Worm (Caenorhabditis elegans) whole organism, young adult: ENCODE results near the gene syd-9.

ENCODE experiments used
- B0261.1 ChIP-seq: sonication (generic microtip); optimal IDR thresholded peaks from 2 replicates; lab custom pipeline; 2016; ENCODE audit warnings: mild to moderate bottlenecking, missing genetic modification characterization, moderate library complexity, missing compliant biosample characterization
- C17E4.6 ChIP-seq: fragments of 200-800 bp; sonication (Bioruptor generic); IDR thresholded peaks from 2 replicates; pipeline ENCODE4 v1.3.6; 2022; ENCODE audit warnings: missing genetic modification reagents, missing genetic modification characterization, missing compliant biosample characterization
- attf-6 ChIP-seq: fragments of 200-800 bp; sonication (Bioruptor generic); IDR thresholded peaks from 2 replicates; pipeline ENCODE4 v1.3.6; 2022; ENCODE audit warnings: missing genetic modification reagents, missing genetic modification characterization, missing compliant biosample characterization
- cebp-1 ChIP-seq, 2 experiments: fragments of 200-800 bp in 1 of 2; sonication (Bioruptor generic) in 1 of 2; sonication (generic microtip) in 1 of 2; IDR thresholded peaks in 1 of 2; optimal IDR thresholded peaks in 1 of 2; 2 replicates each; pipeline versions ENCODE4 v1.3.6 to Lab custom; 2017 to 2022; ENCODE audit warnings: missing compliant biosample characterization in 2 of 2, missing genetic modification characterization in 2 of 2, mild to moderate bottlenecking in 1 of 2, missing genetic modification reagents in 1 of 2, moderate library complexity in 1 of 2
- ceh-91 ChIP-seq: fragments of 200-800 bp; sonication (Bioruptor generic); IDR thresholded peaks from 2 replicates; pipeline ENCODE4 v1.3.6; 2022; ENCODE audit warnings: missing genetic modification reagents, missing genetic modification characterization, missing compliant biosample characterization
- die-1 ChIP-seq: sonication (generic microtip); optimal IDR thresholded peaks from 2 replicates; lab custom pipeline; 2016; ENCODE audit warnings: missing genotype, mild to moderate bottlenecking, missing genetic modification characterization, missing compliant biosample characterization
- fkh-3 ChIP-seq: sonication (generic microtip); optimal IDR thresholded peaks from 2 replicates; lab custom pipeline; 2016; ENCODE audit warnings: mild to moderate bottlenecking, missing genetic modification characterization, missing compliant biosample characterization
- gei-17 ChIP-seq: fragments of 200-800 bp; sonication (Bioruptor generic); optimal IDR thresholded peaks from 2 replicates; lab custom pipeline; 2018; ENCODE audit warnings: mild to moderate bottlenecking, missing genetic modification characterization, missing compliant biosample characterization
- lin-40 ChIP-seq: sonication (generic microtip); optimal IDR thresholded peaks from 2 replicates; lab custom pipeline; 2016; ENCODE audit warnings: missing genetic modification characterization, mild to moderate bottlenecking, missing compliant biosample characterization, missing genotype, missing genetic modification reagents
- nfya-1 ChIP-seq: sonication (generic microtip); optimal IDR thresholded peaks from 2 replicates; lab custom pipeline; 2017; ENCODE audit warnings: antibody characterized with exemption, missing compliant biosample characterization, missing genetic modification characterization, borderline replicate concordance; ENCODE audit not compliant: insufficient read depth
- sdz-38 ChIP-seq: sonication (generic microtip); optimal IDR thresholded peaks from 2 replicates; lab custom pipeline; 2016; ENCODE audit warnings: missing genotype, missing genetic modification characterization, missing compliant biosample characterization
- tbp1 ChIP-seq: fragments of 200-800 bp; sonication (Bioruptor generic); optimal IDR thresholded peaks from 2 replicates; lab custom pipeline; 2018; ENCODE audit warnings: mild to moderate bottlenecking, missing genetic modification characterization, missing compliant biosample characterization
- unc-130 ChIP-seq: sonication (generic microtip); optimal IDR thresholded peaks from 2 replicates; lab custom pipeline; 2016; ENCODE audit warnings: missing genetic modification reagents, missing genetic modification characterization, missing compliant biosample characterization
- ztf-26 ChIP-seq: sonication (generic microtip); optimal IDR thresholded peaks from 2 replicates; lab custom pipeline; 2017; ENCODE audit warnings: missing genetic modification characterization, missing compliant biosample characterization

- no peak for TF ChIP-seq tbp1 (GFP tag; lab: Kevin White, UChicago)
- no peak for TF ChIP-seq ceh-91 (GFP tag; lab: Robert Waterston, UW)
- TF ChIP-seq lin-40 (tag; lab: Kevin White, UChicago) = no peak
- no peak for TF ChIP-seq unc-130
- no peak for TF ChIP-seq ztf-26 (tag; lab: Kevin White, UChicago)
- no peak for TF ChIP-seq attf-6
- TF ChIP-seq C17E4.6 (GFP tag; lab: Robert Waterston, UW) = no peak
- TF ChIP-seq fkh-3 = no peak
- no peak for TF ChIP-seq die-1
- TF ChIP-seq B0261.1 (tag; lab: Kevin White, UChicago) = no peak
- TF ChIP-seq cebp-1 (GFP tag; IDR thresholded peaks at IDR 0.05; lab: Robert Waterston, UW) = no peak
- peak; percentile 51 for TF ChIP-seq cebp-1 (tag; optimal IDR thresholded peaks at IDR 0.05; lab: Kevin White, UChicago)
- no peak for TF ChIP-seq nfya-1
- TF ChIP-seq gei-17 (GFP tag; lab: Kevin White, UChicago) = no peak
- no peak for TF ChIP-seq sdz-38 (tag; lab: Kevin White, UChicago)
Measured at ce11 chrX:7232158-7232822, 14.4 kb downstream of the syd-9 start.
